Worm (Caenorhabditis elegans): ENCODE results near the gene npp-23.

- TF ChIP-seq elt-1 (tag; optimal IDR thresholded peaks at IDR 0.05; ENCODE audit: borderline replicate concordance, insufficient read depth) (no peak), unc-62 (GFP tag; optimal IDR thresholded peaks at IDR 0.05) (no peak), sptf-1 (tag; optimal IDR thresholded peaks at IDR 0.05) (no peak), ztf-11 (tag; optimal IDR thresholded peaks at IDR 0.05) (no peak), elt-3 (tag; optimal IDR thresholded peaks at IDR 0.05) (no peak), drap-1 (GFP tag; optimal IDR thresholded peaks at IDR 0.05) (no peak), unc-39 (tag; optimal IDR thresholded peaks at IDR 0.05) (no peak), nhr-12 (tag; optimal IDR thresholded peaks at IDR 0.05) (no peak), blmp-1 (tag; optimal IDR thresholded peaks at IDR 0.05) (no peak), nhr-237 (tag; optimal IDR thresholded peaks at IDR 0.05) (no peak)
Measured at ce11 chrIV:8821147-8821546, 48.3 kb downstream of the npp-23 start, which contains the start of gene T28C6.5.

All from whole organism, mixed stage, embryonic.